Worm (Caenorhabditis elegans) whole organism, L2 larva: ENCODE results near the gene sprp-4.

Source experiments
- C34F6.9 ChIP-seq: fragments of 150-350 bp; optimal IDR thresholded peaks from 2 replicates; lab custom pipeline; 2014; ENCODE audit warnings: missing biosample characterization, missing genetic modification characterization
- F13H6.1 ChIP-seq: sonication (generic microtip); optimal IDR thresholded peaks from 2 replicates; lab custom pipeline; 2016; ENCODE audit warnings: missing genetic modification characterization, missing compliant biosample characterization
- R02D3.7 ChIP-seq: fragments of 150-350 bp; optimal IDR thresholded peaks from 2 replicates; lab custom pipeline; 2014; ENCODE audit warnings: missing biosample characterization, missing genetic modification characterization
- Y55F3AM.14 ChIP-seq: fragments of 200-800 bp; sonication (Bioruptor generic); optimal IDR thresholded peaks from 2 replicates; lab custom pipeline; 2018; ENCODE audit warnings: mild to moderate bottlenecking, missing genetic modification characterization, missing compliant biosample characterization
- alr-1 ChIP-seq: fragments of 150-350 bp; optimal IDR thresholded peaks from 2 replicates; lab custom pipeline; 2014; ENCODE audit warnings: missing biosample characterization, missing genetic modification characterization
- aly-2 ChIP-seq: fragments of 150-350 bp; optimal IDR thresholded peaks from 2 replicates; lab custom pipeline; 2014; ENCODE audit warnings: missing biosample characterization, missing genetic modification characterization
- ceh-16 ChIP-seq: fragments of 150-350 bp; optimal IDR thresholded peaks from 2 replicates; lab custom pipeline; 2014; ENCODE audit warnings: missing biosample characterization, missing genetic modification characterization
- dmd-4 ChIP-seq: sonication (generic microtip); optimal IDR thresholded peaks from 2 replicates; lab custom pipeline; 2017; ENCODE audit warnings: missing biosample characterization, missing genetic modification characterization
- egl-27 ChIP-seq: sonication (generic microtip); optimal IDR thresholded peaks from 3 replicates; lab custom pipeline; 2017; ENCODE audit warnings: missing biosample characterization, missing genetic modification reagents, missing genetic modification characterization
- elt-1 ChIP-seq: fragments of 150-350 bp; optimal IDR thresholded peaks from 2 replicates; lab custom pipeline; 2014; ENCODE audit warnings: missing biosample characterization, missing genetic modification characterization
- fos-1 ChIP-seq: fragments of 150-350 bp; optimal IDR thresholded peaks from 2 replicates; lab custom pipeline; 2014; ENCODE audit warnings: missing biosample characterization, missing genetic modification characterization
- gmeb-1 ChIP-seq: fragments of 150-350 bp; optimal IDR thresholded peaks from 2 replicates; lab custom pipeline; 2014; ENCODE audit warnings: missing biosample characterization, missing genetic modification characterization
- lin-11 ChIP-seq: fragments of 150-350 bp; sonication (generic microtip); optimal IDR thresholded peaks from 2 replicates; lab custom pipeline; 2014; ENCODE audit warnings: missing biosample characterization, missing genetic modification characterization, inconsistent platforms, mixed read lengths
- lin-13 ChIP-seq: fragments of 150-350 bp; optimal IDR thresholded peaks from 2 replicates; lab custom pipeline; 2014; ENCODE audit warnings: missing biosample characterization, missing genetic modification reagents, missing genetic modification characterization
- lin-39 ChIP-seq: fragments of 150-350 bp; optimal IDR thresholded peaks from 2 replicates; lab custom pipeline; 2014; ENCODE audit warnings: missing biosample characterization, missing genetic modification reagents, missing genetic modification characterization
- lsy-2 ChIP-seq, 2 experiments: fragments of 150-350 bp in 1 of 2; sonication (generic microtip) in 1 of 2; optimal IDR thresholded peaks; 2 replicates each; lab custom pipeline; 2014 to 2017; ENCODE audit warnings: missing biosample characterization in 2 of 2, missing genetic modification characterization in 2 of 2
- mab-5 ChIP-seq: fragments of 150-350 bp; optimal IDR thresholded peaks from 2 replicates; lab custom pipeline; 2014; ENCODE audit warnings: missing biosample characterization, missing genetic modification characterization
- mbf-1 ChIP-seq: sonication (generic microtip); optimal IDR thresholded peaks from 2 replicates; lab custom pipeline; 2017; ENCODE audit warnings: missing biosample characterization, missing genetic modification characterization
- nhr-129 ChIP-seq: fragments of 150-350 bp; optimal IDR thresholded peaks from 2 replicates; lab custom pipeline; 2014; ENCODE audit warnings: missing biosample characterization, missing genetic modification characterization
- nhr-237 ChIP-seq: fragments of 150-350 bp; optimal IDR thresholded peaks from 2 replicates; lab custom pipeline; 2014; ENCODE audit warnings: missing biosample characterization, missing genetic modification characterization
- nhr-6 ChIP-seq: fragments of 150-350 bp; optimal IDR thresholded peaks from 2 replicates; lab custom pipeline; 2014; ENCODE audit warnings: missing biosample characterization, missing genetic modification characterization
- nhr-77 ChIP-seq: fragments of 150-350 bp; optimal IDR thresholded peaks from 2 replicates; lab custom pipeline; 2014; ENCODE audit warnings: missing biosample characterization, missing genetic modification characterization
- peb-1 ChIP-seq: fragments of 150-350 bp; optimal IDR thresholded peaks from 2 replicates; lab custom pipeline; 2014; ENCODE audit warnings: missing biosample characterization, missing genetic modification characterization
- sem-4 ChIP-seq: fragments of 150-350 bp; optimal IDR thresholded peaks from 2 replicates; lab custom pipeline; 2014; ENCODE audit warnings: missing biosample characterization, missing genetic modification reagents, missing genetic modification characterization
- skn-1 ChIP-seq: sonication (generic microtip); optimal IDR thresholded peaks from 2 replicates; lab custom pipeline; 2017; ENCODE audit warnings: missing biosample characterization, missing genetic modification characterization
- sma-3 ChIP-seq: sonication (generic microtip); optimal IDR thresholded peaks from 2 replicates; lab custom pipeline; 2016; ENCODE audit warnings: missing genetic modification reagents, missing genetic modification characterization, missing compliant biosample characterization
- sma-9 ChIP-seq, 2 experiments: fragments of 150-350 bp in 1 of 2; sonication (generic microtip) in 1 of 2; optimal IDR thresholded peaks; 2 replicates each; lab custom pipeline; 2014 to 2016; ENCODE audit warnings: missing genetic modification characterization in 2 of 2, mild to moderate bottlenecking in 1 of 2, missing biosample characterization in 1 of 2, missing compliant biosample characterization in 1 of 2, missing genetic modification reagents in 1 of 2, moderate library complexity in 1 of 2
- unc-39 ChIP-seq: fragments of 150-350 bp; optimal IDR thresholded peaks from 2 replicates; lab custom pipeline; 2014; ENCODE audit warnings: missing biosample characterization, missing genetic modification characterization
- unc-55 ChIP-seq: fragments of 150-350 bp; sonication (generic microtip); optimal IDR thresholded peaks from 3 replicates; lab custom pipeline; 2014; ENCODE audit warnings: missing biosample characterization, missing genetic modification reagents, missing genetic modification characterization
- unc-62 ChIP-seq: fragments of 150-350 bp; optimal IDR thresholded peaks from 2 replicates; lab custom pipeline; 2014; ENCODE audit warnings: missing biosample characterization, missing genetic modification reagents, missing genetic modification characterization
- zag-1 ChIP-seq: fragments of 150-350 bp; optimal IDR thresholded peaks from 2 replicates; lab custom pipeline; 2014; ENCODE audit warnings: missing biosample characterization, missing genetic modification characterization
- ztf-1 ChIP-seq: fragments of 200-800 bp; sonication (Bioruptor generic); conservative IDR thresholded peaks from 2 replicates; pipeline ENCODE4 v1.3.6; 2022; ENCODE audit warnings: missing genetic modification characterization, missing compliant biosample characterization
- ztf-11 ChIP-seq: sonication (generic microtip); optimal IDR thresholded peaks from 2 replicates; lab custom pipeline; 2017; ENCODE audit warnings: missing biosample characterization, missing genetic modification characterization
- ztf-4 ChIP-seq: fragments of 150-350 bp; optimal IDR thresholded peaks from 2 replicates; lab custom pipeline; 2014; ENCODE audit warnings: missing biosample characterization, missing genetic modification characterization

The sprp-4 gene

DNA sequence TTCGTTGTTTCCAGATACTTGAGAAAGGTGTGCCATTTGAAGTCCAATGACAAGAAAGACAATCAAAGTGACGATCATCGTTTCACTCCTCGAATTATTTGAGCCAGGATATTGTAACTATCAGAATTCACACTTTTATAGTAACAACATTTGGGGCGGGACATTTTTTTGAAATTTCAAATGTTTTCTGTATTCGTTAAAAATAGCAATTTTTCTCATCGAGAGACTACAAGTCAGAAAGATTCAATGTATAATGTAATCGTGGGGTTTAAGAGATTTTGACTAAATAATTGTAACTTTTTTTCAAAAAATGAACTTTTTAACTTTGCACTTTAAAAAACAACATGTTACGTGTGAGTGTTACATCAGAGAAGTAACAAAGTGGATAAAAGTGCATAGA, 13.1 kb upstream of the sprp-4 start, which contains the start of gene ins-9:
TSS of gene ins-9 (minus strand) at position 101 of the 400 bp plus-strand sequence.
- TF ChIP-seq egl-27 (tag; lab: Kevin White, UChicago) (no peak), lin-13 (GFP tag; lab: Kevin White, UChicago) (no peak), sem-4 (tag; lab: Kevin White, UChicago) (no peak), fos-1 (no peak), lsy-2 (tag; optimal IDR thresholded peaks at IDR 0.05; lab: Kevin White, UChicago) (no peak), sma-3 (GFP tag; lab: Kevin White, UChicago) (no peak), nhr-237 (tag; lab: Kevin White, UChicago) (no peak), Y55F3AM.14 (GFP tag; lab: Kevin White, UChicago) (no peak), alr-1 (tag; lab: Kevin White, UChicago) (no peak), unc-62 (no peak), R02D3.7 (tag; lab: Kevin White, UChicago) (no peak), ztf-4 (tag; lab: Kevin White, UChicago) (no peak), ztf-1 (no peak), mab-5 (tag; lab: Kevin White, UChicago) (no peak), aly-2 (tag; lab: Kevin White, UChicago) (no peak), peb-1 (no peak), gmeb-1 (tag; lab: Kevin White, UChicago) (no peak), C34F6.9 (tag; lab: Kevin White, UChicago) (no peak), zag-1 (tag; lab: Kevin White, UChicago) (no peak)

DNA sequence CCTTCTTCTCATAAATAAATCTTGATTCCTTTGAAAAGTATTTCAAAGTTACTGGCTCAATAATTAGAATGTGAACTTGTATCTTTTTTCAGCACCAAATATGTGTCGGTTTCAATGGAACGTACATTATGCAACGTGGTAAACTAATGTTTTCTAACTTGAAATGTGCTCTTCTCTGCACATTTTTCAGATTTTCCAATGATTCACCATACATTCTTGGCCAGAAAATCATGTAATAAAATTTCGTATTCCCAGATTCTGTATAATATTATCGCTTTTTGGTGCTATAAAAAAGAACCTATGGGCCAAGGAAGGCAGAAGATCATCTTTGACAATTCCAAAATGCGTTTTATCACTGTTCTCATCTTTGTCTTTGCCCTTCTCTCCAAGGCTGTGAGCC, 7.5 kb upstream of the sprp-4 start, which contains the start of gene C06E2.9:
TSS of gene C06E2.9 (plus strand) at position 301 of the 400 bp plus-strand sequence.
- TF ChIP-seq ceh-16 (tag; lab: Kevin White, UChicago) (no peak), alr-1 (tag; lab: Kevin White, UChicago) (no peak), nhr-6 (tag; lab: Kevin White, UChicago) (no peak), sem-4 (tag; lab: Kevin White, UChicago) (no peak), lsy-2 (tag; optimal IDR thresholded peaks at IDR 0.05; lab: Kevin White, UChicago) (no peak), nhr-77 (tag; lab: Kevin White, UChicago) (no peak), skn-1 (no peak), unc-62 (no peak), nhr-129 (tag; lab: Kevin White, UChicago) (no peak), lin-39 (tag; lab: Kevin White, UChicago) (no peak), unc-55 (GFP tag; lab: Kevin White, UChicago) (no peak), sma-9 (GFP tag; optimal IDR thresholded peaks at IDR 0.05; lab: Kevin White, UChicago) (no peak), sma-9 (tag; optimal IDR thresholded peaks at IDR 0.05; lab: Kevin White, UChicago) (no peak), ztf-4 (tag; lab: Kevin White, UChicago) (no peak), peb-1 (no peak)

DNA sequence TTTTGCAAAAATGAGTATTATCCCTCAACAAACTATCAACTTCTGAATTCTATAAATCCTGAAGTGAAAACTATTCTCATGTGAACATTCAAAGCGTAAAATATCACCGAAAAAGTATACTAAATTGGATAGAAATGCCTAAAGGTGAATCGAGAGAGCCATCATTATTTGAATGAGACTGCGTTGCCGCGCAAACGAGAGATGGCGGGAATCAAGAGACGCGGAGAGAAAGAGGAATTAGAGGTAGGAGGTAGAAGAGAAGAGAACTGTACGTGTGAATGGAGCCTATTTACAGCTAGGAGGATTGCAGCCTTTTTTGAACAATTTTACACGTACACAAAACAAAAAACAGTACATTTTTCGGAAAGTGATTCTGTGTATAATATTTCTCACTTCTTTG, 6.1 kb upstream of the sprp-4 start:
- TF ChIP-seq unc-39 (no peak), nhr-77 (tag; lab: Kevin White, UChicago) (no peak), unc-62 (no peak), ztf-4 (tag; lab: Kevin White, UChicago) (no peak), ztf-11 (tag; lab: Kevin White, UChicago) (no peak), gmeb-1 (tag; lab: Kevin White, UChicago) (no peak), F13H6.1 (tag; lab: Kevin White, UChicago) (no peak), lin-13 (GFP tag; lab: Kevin White, UChicago) (no peak), dmd-4 (tag; lab: Kevin White, UChicago) (no peak)
- TF ChIP-seq, all 48 proteins: peak for 0

DNA sequence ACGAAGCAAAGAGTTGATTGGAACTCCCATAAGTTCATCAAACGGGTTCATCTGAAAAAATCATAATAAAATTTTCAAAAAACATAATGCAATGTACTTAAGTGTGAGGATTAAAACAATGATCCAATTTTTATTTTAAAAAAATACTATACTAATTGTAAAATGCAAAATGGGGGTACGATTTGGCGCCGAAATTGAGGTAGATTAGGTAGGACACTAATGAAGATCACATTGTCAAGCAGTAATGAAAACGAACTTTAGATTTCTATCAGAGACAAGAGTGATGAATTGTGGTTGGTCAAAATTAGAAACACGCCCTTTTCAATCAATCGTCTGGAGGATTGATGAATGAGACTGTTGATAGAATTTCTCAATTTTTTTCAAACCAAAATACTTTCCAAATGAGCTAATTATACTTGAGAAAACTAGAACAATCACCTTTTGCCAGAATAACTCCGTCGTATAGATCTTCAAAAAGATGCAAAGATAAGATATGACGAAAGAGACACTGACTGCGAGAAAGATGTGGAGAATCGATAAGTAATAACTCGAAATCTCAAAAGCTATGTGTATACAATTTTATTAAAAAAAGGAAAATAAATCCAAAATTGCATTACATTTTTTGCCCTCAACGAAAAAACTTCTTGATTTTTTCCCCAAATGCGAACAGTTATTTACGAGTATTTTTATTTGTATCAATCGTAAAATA, 4.6 kb upstream of the sprp-4 start, which contains the start of gene C06E2.5:
TSS of gene C06E2.5 (minus strand) at position 51 of the 709 bp plus-strand sequence.
- TF ChIP-seq mbf-1 (tag; lab: Kevin White, UChicago), result no peak
- peak; percentile 90 for TF ChIP-seq elt-1 (tag; lab: Kevin White, UChicago)
- no peak for TF ChIP-seq dmd-4 (tag; lab: Kevin White, UChicago)

DNA sequence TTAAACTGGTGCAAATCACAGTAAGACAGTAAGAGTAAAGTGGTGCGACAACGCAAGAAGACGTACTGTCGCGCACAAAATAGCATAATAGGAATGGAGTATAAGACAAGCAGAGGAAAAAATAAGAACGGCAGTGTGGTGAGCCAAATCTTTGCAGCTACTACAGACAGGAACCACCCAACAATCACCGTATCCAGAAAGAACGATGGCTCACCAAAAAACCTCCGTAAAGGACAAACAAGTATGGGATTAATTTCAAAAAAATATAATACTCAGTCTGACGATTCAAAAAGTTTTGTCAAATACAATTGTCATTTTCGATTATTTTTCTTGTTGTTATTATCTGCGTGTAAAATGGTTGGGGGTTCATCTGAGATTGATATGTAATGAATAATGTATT, 985 bp upstream of the sprp-4 start:
- TF ChIP-seq lin-11 (tag; lab: Kevin White, UChicago), result no peak
